Fruit fly (Drosophila melanogaster) whole organism, prepupa: ENCODE results near the gene Dsor1.

ENCODE experiments used
- Blimp-1 ChIP-seq: fragments of 200-800 bp; sonication (Bioruptor generic); optimal IDR thresholded peaks from 3 replicates; lab custom pipeline; 2017; ENCODE audit warnings: missing biosample characterization, missing genetic modification characterization, mild to moderate bottlenecking, moderate library complexity, missing genetic modification reagents
- CG10669 ChIP-seq: fragments of 200-800 bp; sonication (Bioruptor generic); optimal IDR thresholded peaks from 3 replicates; lab custom pipeline; 2018; ENCODE audit warnings: missing biosample characterization, mild to moderate bottlenecking, missing genetic modification characterization, moderate library complexity
- CG11294 ChIP-seq: fragments of 200-800 bp; sonication (Bioruptor generic); IDR thresholded peaks from 2 replicates; pipeline ENCODE4 v1.3.6; 2022; ENCODE audit warnings: missing biosample characterization, missing genetic modification characterization
- CG15336 ChIP-seq: fragments of 200-800 bp; sonication (Bioruptor generic); IDR thresholded peaks from 2 replicates; pipeline ENCODE4 v1.3.6; 2022; ENCODE audit warnings: missing biosample characterization, missing genetic modification characterization
- CG16779 ChIP-seq: fragments of 200-800 bp; sonication (Bioruptor generic); optimal IDR thresholded peaks from 3 replicates; lab custom pipeline; 2017; ENCODE audit warnings: missing biosample characterization, mild to moderate bottlenecking, missing genetic modification characterization
- CG34406 ChIP-seq: fragments of 200-800 bp; sonication (Bioruptor generic); optimal IDR thresholded peaks from 3 replicates; lab custom pipeline; 2016; ENCODE audit warnings: missing biosample characterization, missing genetic modification characterization
- CG3919 ChIP-seq: fragments of 200-800 bp; sonication (Bioruptor generic); optimal IDR thresholded peaks from 3 replicates; lab custom pipeline; 2016; ENCODE audit warnings: missing biosample characterization, missing genetic modification characterization
- CG4318 ChIP-seq: fragments of 200-800 bp; sonication (Bioruptor generic); optimal IDR thresholded peaks from 3 replicates; lab custom pipeline; 2017; ENCODE audit warnings: missing biosample characterization, mild to moderate bottlenecking, missing genetic modification characterization
- CG6163 ChIP-seq: fragments of 200-800 bp; sonication (Bioruptor generic); IDR thresholded peaks from 3 replicates; pipeline ENCODE4 v1.3.6; 2022; ENCODE audit warnings: missing biosample characterization, missing genetic modification characterization
- CG6276 ChIP-seq: fragments of 200-800 bp; sonication (Bioruptor generic); optimal IDR thresholded peaks from 2 replicates; lab custom pipeline; 2017; ENCODE audit warnings: missing biosample characterization, mild to moderate bottlenecking, missing genetic modification characterization
- CG6792 ChIP-seq: fragments of 200-800 bp; sonication (Bioruptor generic); optimal IDR thresholded peaks from 3 replicates; lab custom pipeline; 2016; ENCODE audit warnings: missing biosample characterization, missing genetic modification characterization
- CG6808 ChIP-seq: fragments of 200-800 bp; sonication (Bioruptor generic); optimal IDR thresholded peaks from 3 replicates; lab custom pipeline; 2017; ENCODE audit warnings: missing biosample characterization, missing genetic modification characterization, mild to moderate bottlenecking, moderate library complexity, missing genetic modification reagents
- CG6854 ChIP-seq: fragments of 200-800 bp; sonication (Bioruptor generic); optimal IDR thresholded peaks from 2 replicates; lab custom pipeline; 2017; ENCODE audit warnings: missing biosample characterization, mild to moderate bottlenecking, missing genetic modification characterization
- CG7368 ChIP-seq: fragments of 200-800 bp; sonication (Bioruptor generic); optimal IDR thresholded peaks from 3 replicates; lab custom pipeline; 2016; ENCODE audit warnings: missing biosample characterization, missing genetic modification characterization
- CG8119 ChIP-seq: fragments of 200-800 bp; sonication (Bioruptor generic); IDR thresholded peaks from 3 replicates; pipeline ENCODE4 v1.3.6; 2022; ENCODE audit warnings: missing biosample characterization, missing genetic modification characterization
- CG8632 ChIP-seq: fragments of 200-800 bp; sonication (Bioruptor generic); optimal IDR thresholded peaks from 3 replicates; lab custom pipeline; 2016; ENCODE audit warnings: missing biosample characterization, missing genetic modification characterization
- CG9139 ChIP-seq: fragments of 200-800 bp; sonication (Bioruptor generic); optimal IDR thresholded peaks from 3 replicates; lab custom pipeline; 2017; ENCODE audit warnings: missing biosample characterization, mild to moderate bottlenecking, missing genetic modification characterization
- Eip75B ChIP-seq: fragments of 200-800 bp; sonication (Bioruptor generic); optimal IDR thresholded peaks from 3 replicates; lab custom pipeline; 2016; ENCODE audit warnings: missing biosample characterization, missing genetic modification characterization
- Eip93F ChIP-seq: fragments of 200-800 bp; sonication (Bioruptor generic); optimal IDR thresholded peaks from 2 replicates; lab custom pipeline; 2016; ENCODE audit warnings: missing biosample characterization, mild to moderate bottlenecking, missing genetic modification characterization
- Gug ChIP-seq: fragments of 200-800 bp; sonication (Bioruptor generic); IDR thresholded peaks from 2 replicates; pipeline ENCODE4 v1.3.6; 2022; ENCODE audit warnings: missing biosample characterization, missing genetic modification characterization
- Hr4 ChIP-seq: fragments of 200-800 bp; sonication (Bioruptor generic); optimal IDR thresholded peaks from 3 replicates; lab custom pipeline; 2016; ENCODE audit warnings: missing biosample characterization, missing genetic modification characterization
- Met ChIP-seq: fragments of 200-800 bp; sonication (Bioruptor generic); optimal IDR thresholded peaks from 3 replicates; lab custom pipeline; 2016; ENCODE audit warnings: missing biosample characterization, missing genetic modification characterization
- OdsH ChIP-seq: fragments of 200-800 bp; sonication (Bioruptor generic); optimal IDR thresholded peaks from 3 replicates; lab custom pipeline; 2016; ENCODE audit warnings: missing biosample characterization, missing genetic modification characterization
- Smox ChIP-seq: fragments of 200-800 bp; sonication (Bioruptor generic); optimal IDR thresholded peaks from 3 replicates; lab custom pipeline; 2016; ENCODE audit warnings: missing biosample characterization, missing genetic modification characterization
- Sox102F ChIP-seq: fragments of 200-800 bp; sonication (Bioruptor generic); optimal IDR thresholded peaks from 2 replicates; lab custom pipeline; 2016; ENCODE audit warnings: missing biosample characterization, mild to moderate bottlenecking, missing genetic modification characterization
- Sox14 ChIP-seq: fragments of 200-800 bp; sonication (Bioruptor generic); optimal IDR thresholded peaks from 3 replicates; lab custom pipeline; 2016; ENCODE audit warnings: missing biosample characterization, missing genetic modification characterization
- achi ChIP-seq: fragments of 200-800 bp; sonication (Bioruptor generic); optimal IDR thresholded peaks from 3 replicates; lab custom pipeline; 2016; ENCODE audit warnings: missing biosample characterization, missing genetic modification characterization
- acj6 ChIP-seq: fragments of 200-800 bp; sonication (Bioruptor generic); optimal IDR thresholded peaks from 3 replicates; lab custom pipeline; 2016; ENCODE audit warnings: missing biosample characterization, missing genetic modification characterization
- cyc ChIP-seq: fragments of 200-800 bp; sonication (Bioruptor generic); optimal IDR thresholded peaks from 3 replicates; lab custom pipeline; 2016; ENCODE audit warnings: missing biosample characterization, missing genetic modification characterization
- dsx ChIP-seq: fragments of 200-800 bp; optimal IDR thresholded peaks from 3 replicates; lab custom pipeline; 2019; ENCODE audit warnings: missing biosample characterization, mild to moderate bottlenecking, missing genetic modification characterization, moderate library complexity; ENCODE audit not compliant: poor library complexity, severe bottlenecking
- eg ChIP-seq: fragments of 200-800 bp; sonication (Bioruptor generic); IDR thresholded peaks from 3 replicates; pipeline ENCODE4 v1.3.6; 2022; ENCODE audit warnings: missing biosample characterization, missing genetic modification characterization
- esn ChIP-seq: fragments of 200-800 bp; sonication (Bioruptor generic); optimal IDR thresholded peaks from 2 replicates; lab custom pipeline; 2016; ENCODE audit warnings: missing biosample characterization, mild to moderate bottlenecking, missing genetic modification characterization, moderate library complexity
- fkh ChIP-seq: fragments of 200-800 bp; sonication (Bioruptor generic); optimal IDR thresholded peaks from 3 replicates; lab custom pipeline; 2017; ENCODE audit warnings: missing biosample characterization, mild to moderate bottlenecking, missing genetic modification characterization, moderate library complexity
- lz ChIP-seq: fragments of 200-800 bp; sonication (Bioruptor generic); optimal IDR thresholded peaks from 3 replicates; lab custom pipeline; 2016; ENCODE audit warnings: missing biosample characterization, missing genetic modification characterization
- net ChIP-seq: fragments of 200-800 bp; sonication (Bioruptor generic); optimal IDR thresholded peaks from 3 replicates; lab custom pipeline; 2016; ENCODE audit warnings: missing biosample characterization, missing genetic modification characterization
- ss ChIP-seq, 2 experiments: fragments of 200-800 bp; sonication (Bioruptor generic); optimal IDR thresholded peaks; 2 replicates in 1 of 2; 3 replicates in 1 of 2; lab custom pipeline; 2017 to 2018; ENCODE audit warnings: mild to moderate bottlenecking in 2 of 2, missing biosample characterization in 2 of 2, missing genetic modification characterization in 2 of 2, moderate library complexity in 1 of 2
- svp ChIP-seq: fragments of 200-800 bp; sonication (Bioruptor generic); peaks from one replicate; lab custom pipeline; 2016; ENCODE audit warnings: missing biosample characterization, missing genetic modification characterization
- topi ChIP-seq: fragments of 200-800 bp; sonication (Bioruptor generic); optimal IDR thresholded peaks from 3 replicates; lab custom pipeline; 2016; ENCODE audit warnings: missing biosample characterization, missing genetic modification characterization
- vri ChIP-seq: fragments of 200-800 bp; sonication (Bioruptor generic); optimal IDR thresholded peaks from 3 replicates; lab custom pipeline; 2016; ENCODE audit warnings: missing biosample characterization, mild to moderate bottlenecking, missing genetic modification characterization

Gene Dsor1

dm6 chrX:9248040-9248439 lies 898 bp downstream of the Dsor1 start (continued):
- TF ChIP-seq CG6808 (GFP tag; lab: Kevin White, UChicago) = peak; percentile 43
- peak; percentile 54 for TF ChIP-seq Smox
- no peak for TF ChIP-seq vri
- TF ChIP-seq Eip93F (GFP tag; lab: Kevin White, UChicago) = no peak
- TF ChIP-seq CG6792 (GFP tag; lab: Kevin White, UChicago) = peak; percentile 14
- TF ChIP-seq CG10669 (GFP tag; lab: Kevin White, UChicago) = peak; percentile 46
- TF ChIP-seq Hr4 (GFP tag; lab: Kevin White, UChicago) = peak; percentile 47
- peak; percentile 48 for TF ChIP-seq Eip75B
- TF ChIP-seq CG9139 = no peak
- peak; percentile 28 for TF ChIP-seq Sox14 (GFP tag; lab: Kevin White, UChicago)
- TF ChIP-seq CG4318 (GFP tag; lab: Kevin White, UChicago) = no peak
- TF ChIP-seq fkh (GFP tag; lab: Kevin White, UChicago) = no peak
- TF ChIP-seq CG16779 (tag; lab: Kevin White, UChicago) = no peak
- TF ChIP-seq achi (GFP tag; lab: Kevin White, UChicago) = peak; percentile 56
- peak; percentile 61 for TF ChIP-seq lz (GFP tag; lab: Kevin White, UChicago)
- TF ChIP-seq CG11294 (GFP tag; lab: Robert Waterston, UW) = no peak
- TF ChIP-seq CG34406 (GFP tag; lab: Kevin White, UChicago) = peak; percentile 56
- TF ChIP-seq cyc (GFP tag; lab: Kevin White, UChicago) = peak; percentile 13
- peak; percentile 71 for TF ChIP-seq CG8119
- peak; percentile 18 for TF ChIP-seq CG6276 (GFP tag; lab: Kevin White, UChicago)
- peak; percentile 37 for TF ChIP-seq topi (GFP tag; lab: Kevin White, UChicago)
- peak; percentile 58 for TF ChIP-seq OdsH (GFP tag; lab: Kevin White, UChicago)

dm6 chrX:9250161-9250831 lies 3.2 kb downstream of the Dsor1 start, which contains the start of gene CG17754:
TSS of gene CG17754 (plus strand) at chrX:9250420.
- TF ChIP-seq lz (GFP tag; lab: Kevin White, UChicago) (peak; percentile 31), vri (peak; percentile 3), ss (GFP tag; optimal IDR thresholded peaks at IDR 0.05; lab: Kevin White, UChicago) (peak; percentile 31 to 62), dsx (GFP tag; lab: Kevin White, UChicago) (peak; percentile 87), achi (GFP tag; lab: Kevin White, UChicago) (peak; percentile 6), esn (GFP tag; lab: Kevin White, UChicago) (peak; percentile 5), fkh (GFP tag; lab: Kevin White, UChicago) (peak; percentile 78), topi (GFP tag; lab: Kevin White, UChicago) (peak; percentile 20), CG7368 (GFP tag; lab: Kevin White, UChicago) (no peak), Sox102F (GFP tag; lab: Kevin White, UChicago) (peak; percentile 33), CG3919 (GFP tag; lab: Kevin White, UChicago) (peak; percentile 56), Gug (GFP tag; lab: Robert Waterston, UW) (no peak), CG6163 (GFP tag; lab: Robert Waterston, UW) (peak; percentile 56; the same call in 1 of the 3 replicates), CG6854 (GFP tag; lab: Kevin White, UChicago) (peak; percentile 43), CG8632 (GFP tag; lab: Kevin White, UChicago) (no peak), Blimp-1 (GFP tag; lab: Kevin White, UChicago) (no peak), Sox14 (GFP tag; lab: Kevin White, UChicago) (peak; percentile 54), acj6 (no peak), svp (GFP tag; lab: Kevin White, UChicago) (peak; percentile 49), eg (GFP tag; lab: Robert Waterston, UW) (peak; percentile 57; the same call in 2 of the 3 replicates), CG15336 (GFP tag; lab: Robert Waterston, UW) (peak; percentile 37; the same call in 1 of the 2 replicates), Met (GFP tag; lab: Kevin White, UChicago) (peak; percentile 38), net (GFP tag; lab: Kevin White, UChicago) (peak; percentile 14), CG9139 (peak; percentile 26)
